Fruit fly (Drosophila melanogaster) whole organism, embryonic: ENCODE data around the gene CG6933.

Experiments used
- CG2875 ChIP-seq: fragments of 200-800 bp; sonication (Bioruptor generic); optimal IDR thresholded peaks from 2 replicates; lab custom pipeline; 2017; ENCODE audit warnings: missing biosample characterization, mild to moderate bottlenecking, missing genetic modification characterization, missing genetic modification reagents
- CG4282 ChIP-seq: fragments of 200-800 bp; sonication (Bioruptor generic); optimal IDR thresholded peaks from 2 replicates; lab custom pipeline; 2016; ENCODE audit warnings: missing biosample characterization, missing genetic modification characterization
- CG5245 ChIP-seq: fragments of 200-800 bp; sonication (Bioruptor generic); optimal IDR thresholded peaks from 3 replicates; lab custom pipeline; 2016; ENCODE audit warnings: missing biosample characterization, missing genetic modification characterization
- Gug ChIP-seq: fragments of 200-800 bp; sonication (Bioruptor generic); IDR thresholded peaks from 4 replicates; pipeline ENCODE4 v1.3.6; 2022; ENCODE audit warnings: missing biosample characterization, missing genetic modification characterization
- Scr ChIP-seq: fragments of 200-800 bp; sonication (Bioruptor generic); IDR thresholded peaks from 2 replicates; pipeline ENCODE4 v1.3.6; 2022; ENCODE audit warnings: missing biosample characterization, missing genetic modification characterization; ENCODE audit not compliant: partially characterized antibody
- aop ChIP-seq: fragments of 200-800 bp; sonication (Bioruptor generic); IDR thresholded peaks from 2 replicates; pipeline ENCODE4 v1.3.6; 2022; ENCODE audit warnings: missing biosample characterization, missing genetic modification characterization
- dati ChIP-seq: fragments of 200-800 bp; sonication (Bioruptor generic); IDR thresholded peaks from 2 replicates; pipeline ENCODE4 v1.3.6; 2022; ENCODE audit warnings: missing biosample characterization, missing genetic modification characterization
- dpn ChIP-seq, 2 experiments: fragments of 200-800 bp; sonication (Bioruptor generic); optimal IDR thresholded peaks; 3 replicates each; lab custom pipeline; 2016; ENCODE audit warnings: missing biosample characterization in 2 of 2, missing genetic modification characterization in 2 of 2
- lab ChIP-seq: fragments of 200-800 bp; sonication (Bioruptor generic); optimal IDR thresholded peaks from 3 replicates; lab custom pipeline; 2017; ENCODE audit warnings: missing biosample characterization, missing genetic modification characterization, mild to moderate bottlenecking, moderate library complexity, missing genetic modification reagents
- sim ChIP-seq: fragments of 200-800 bp; sonication (Bioruptor generic); IDR thresholded peaks from 2 replicates; pipeline ENCODE4 v1.3.6; 2022; ENCODE audit warnings: missing biosample characterization, missing genetic modification characterization

dm6 chr3L:20240753-20241152 lies 20.5 kb upstream of the CG6933 start, which contains the start of gene Clc:
- no peak for TF ChIP-seq Gug
- TF ChIP-seq CG5245 (GFP tag; lab: Kevin White, UChicago): no peak
- TF ChIP-seq CG4282 (GFP tag; lab: Kevin White, UChicago): no peak
- TF ChIP-seq CG2875 (GFP tag; lab: Kevin White, UChicago): no peak
- no peak for TF ChIP-seq lab (GFP tag; lab: Kevin White, UChicago)
- no peak for TF ChIP-seq Scr (GFP tag; lab: Robert Waterston, UW)
- no peak for TF ChIP-seq aop (GFP tag; lab: Robert Waterston, UW)
- TF ChIP-seq dati (GFP tag; lab: Robert Waterston, UW): no peak
- no peak for TF ChIP-seq dpn (GFP tag; optimal IDR thresholded peaks at IDR 0.05; lab: Kevin White, UChicago)
- TF ChIP-seq sim: no peak
